Fruit fly (Drosophila melanogaster): ENCODE data around the gene CG8958.

DNA sequence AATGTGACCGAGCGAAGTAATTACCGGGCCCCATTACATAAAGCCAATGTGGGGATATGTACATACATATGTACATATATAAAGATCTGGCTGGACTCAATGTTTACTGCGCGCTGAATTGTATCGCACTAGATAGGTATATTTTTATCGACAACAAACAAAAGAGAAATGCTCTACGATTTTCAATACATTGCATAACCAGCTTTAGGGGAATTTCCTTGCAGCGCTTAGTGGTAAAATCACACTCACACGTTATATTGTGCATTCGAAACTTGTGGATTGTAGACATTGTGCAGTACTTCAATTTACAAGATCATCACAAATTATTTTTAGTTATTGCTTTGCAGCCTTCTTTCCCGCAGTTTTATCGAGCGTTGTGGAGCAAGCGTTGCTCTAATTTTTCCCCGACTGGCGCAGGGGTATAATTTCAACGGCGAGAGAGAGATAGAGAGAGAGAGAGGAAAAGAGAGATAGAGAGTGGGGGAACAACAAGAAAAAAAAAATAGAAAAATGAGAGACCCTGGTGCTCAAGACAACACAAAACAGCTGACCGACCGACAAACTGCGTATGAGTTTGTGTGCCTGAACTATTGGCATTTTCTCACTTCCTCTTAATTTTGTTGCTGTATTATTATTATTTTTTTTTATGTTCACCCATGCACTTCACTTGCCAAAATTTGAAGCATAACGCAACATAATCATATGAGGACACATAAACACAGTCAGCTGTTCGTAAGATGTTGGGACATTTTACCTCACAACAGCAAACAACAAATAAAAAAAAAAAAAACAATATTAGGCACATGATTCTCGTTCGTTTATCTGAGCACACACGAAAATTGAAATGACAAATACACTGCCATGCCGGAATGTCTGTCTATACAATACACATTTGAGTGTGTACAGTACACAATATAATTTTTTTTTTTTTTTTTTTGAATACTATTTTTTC is 6.3 kb downstream of the CG8958 start:
- TF ChIP-seq psq (optimal IDR thresholded peaks at IDR 0.05): no peak
- no peak for TF ChIP-seq Myc (optimal IDR thresholded peaks at IDR 0.05)
- TF ChIP-seq insv (optimal IDR thresholded peaks at IDR 0.05): no peak
